Worm (Caenorhabditis elegans) whole organism, L1 larva: Measurements from ENCODE around the gene Y94H6A.2.

Experiments
- C16A3.4 ChIP-seq: fragments of 150-350 bp; optimal IDR thresholded peaks from 2 replicates; lab custom pipeline; 2014; ENCODE audit warnings: missing biosample characterization, missing genetic modification characterization
- ama-1 ChIP-seq: fragments of 150-350 bp; optimal IDR thresholded peaks from 2 replicates; lab custom pipeline; 2014
- blmp-1 ChIP-seq: fragments of 150-350 bp; optimal IDR thresholded peaks from 2 replicates; lab custom pipeline; 2014; ENCODE audit warnings: missing biosample characterization, missing genetic modification characterization
- ceh-8 ChIP-seq: fragments of 200-800 bp; sonication (Bioruptor generic); optimal IDR thresholded peaks from 2 replicates; lab custom pipeline; 2018; ENCODE audit warnings: mild to moderate bottlenecking, missing genetic modification characterization, moderate library complexity, missing compliant biosample characterization
- ceh-88 ChIP-seq: fragments of 200-800 bp; sonication (Bioruptor generic); IDR thresholded peaks from 2 replicates; pipeline ENCODE4 v1.3.6; 2022; ENCODE audit warnings: missing genetic modification characterization, missing compliant biosample characterization
- dpl-1 ChIP-seq, 3 experiments: fragments of 150-350 bp in 2 of 3; sonication (generic microtip) in 1 of 3; optimal IDR thresholded peaks; 2 replicates each; lab custom pipeline; 2014 to 2017; ENCODE audit warnings: missing biosample characterization in 3 of 3, missing genetic modification characterization in 3 of 3, missing genetic modification reagents in 3 of 3
- dsc-1 ChIP-seq: sonication (generic microtip); optimal IDR thresholded peaks from 2 replicates; lab custom pipeline; 2016; ENCODE audit warnings: mild to moderate bottlenecking, missing genetic modification characterization, missing compliant biosample characterization
- efl-1 ChIP-seq, 4 experiments: fragments of 150-350 bp; optimal IDR thresholded peaks in 3 of 4; peaks in 1 of 4; 1 replicate in 1 of 4; 2 replicates in 3 of 4; lab custom pipeline; 2014; ENCODE audit warnings: missing biosample characterization in 2 of 4, missing genetic modification characterization in 2 of 4, missing genetic modification reagents in 2 of 4
- egl-13 ChIP-seq: sonication (generic microtip); optimal IDR thresholded peaks from 2 replicates; lab custom pipeline; 2016; ENCODE audit warnings: missing genotype, missing genetic modification reagents, missing genetic modification characterization, missing compliant biosample characterization
- elt-3 ChIP-seq, 6 experiments: fragments of 150-350 bp in 1 of 6; sonication (generic microtip); optimal IDR thresholded peaks; 2 replicates each; lab custom pipeline; 2017 to 2018; ENCODE audit warnings: missing biosample characterization in 6 of 6, missing genetic modification characterization in 6 of 6, inconsistent platforms in 1 of 6
- fkh-8 ChIP-seq: sonication (generic microtip); optimal IDR thresholded peaks from 2 replicates; lab custom pipeline; 2016; ENCODE audit warnings: mild to moderate bottlenecking, missing genetic modification characterization, missing compliant biosample characterization
- hlh-4 ChIP-seq: sonication (generic microtip); optimal IDR thresholded peaks from 2 replicates; lab custom pipeline; 2016; ENCODE audit warnings: mild to moderate bottlenecking, missing genetic modification characterization, missing compliant biosample characterization
- jun-1 ChIP-seq: fragments of 150-350 bp; optimal IDR thresholded peaks from 2 replicates; lab custom pipeline; 2014; ENCODE audit warnings: missing biosample characterization, missing genetic modification reagents, missing genetic modification characterization
- lin-14 ChIP-seq: fragments of 200-800 bp; sonication (Bioruptor generic); optimal IDR thresholded peaks from 2 replicates; lab custom pipeline; 2018; ENCODE audit warnings: mild to moderate bottlenecking, missing genetic modification characterization, moderate library complexity, missing compliant biosample characterization
- lin-15B ChIP-seq: fragments of 150-350 bp; sonication (generic microtip); optimal IDR thresholded peaks from 3 replicates; lab custom pipeline; 2014; ENCODE audit warnings: missing biosample characterization, missing genetic modification characterization
- lin-35 ChIP-seq, 2 experiments: fragments of 150-350 bp; optimal IDR thresholded peaks; 2 replicates each; lab custom pipeline; 2014; ENCODE audit warnings: missing biosample characterization in 2 of 2, missing genetic modification characterization in 2 of 2, missing genetic modification reagents in 2 of 2
- lin-39 ChIP-seq: fragments of 150-350 bp; optimal IDR thresholded peaks from 2 replicates; lab custom pipeline; 2014; ENCODE audit warnings: missing biosample characterization, missing genetic modification reagents, missing genetic modification characterization
- lsy-2 ChIP-seq, 2 experiments: fragments of 150-350 bp; optimal IDR thresholded peaks; 2 replicates each; lab custom pipeline; 2014; ENCODE audit warnings: missing biosample characterization in 2 of 2, missing genetic modification characterization in 2 of 2
- mdl-1 ChIP-seq, 2 experiments: fragments of 150-350 bp; optimal IDR thresholded peaks; 2 replicates each; lab custom pipeline; 2014 to 2017; ENCODE audit warnings: missing biosample characterization in 2 of 2, missing genetic modification characterization in 2 of 2, inconsistent platforms in 1 of 2
- mef-2 ChIP-seq: fragments of 150-350 bp; optimal IDR thresholded peaks from 2 replicates; lab custom pipeline; 2014; ENCODE audit warnings: missing biosample characterization, missing genetic modification characterization
- mep-1 ChIP-seq: fragments of 150-350 bp; optimal IDR thresholded peaks from 2 replicates; lab custom pipeline; 2014; ENCODE audit warnings: missing biosample characterization, missing genetic modification characterization
- nhr-11 ChIP-seq: fragments of 150-350 bp; optimal IDR thresholded peaks from 2 replicates; lab custom pipeline; 2014; ENCODE audit warnings: missing biosample characterization, missing genetic modification characterization
- nhr-12 ChIP-seq: sonication (generic microtip); optimal IDR thresholded peaks from 2 replicates; lab custom pipeline; 2017; ENCODE audit warnings: missing biosample characterization, missing genetic modification characterization
- nhr-19 ChIP-seq: fragments of 200-800 bp; sonication (Bioruptor generic); conservative IDR thresholded peaks from 2 replicates; pipeline ENCODE4 v1.3.6; 2022; ENCODE audit warnings: missing genetic modification characterization, missing compliant biosample characterization
- nhr-20 ChIP-seq: sonication (generic microtip); optimal IDR thresholded peaks from 2 replicates; lab custom pipeline; 2016; ENCODE audit warnings: mild to moderate bottlenecking, missing genetic modification characterization, missing compliant biosample characterization
- nhr-237 ChIP-seq: fragments of 150-350 bp; optimal IDR thresholded peaks from 2 replicates; lab custom pipeline; 2014; ENCODE audit warnings: missing biosample characterization, missing genetic modification characterization
- nhr-28 ChIP-seq: fragments of 150-350 bp; optimal IDR thresholded peaks from 2 replicates; lab custom pipeline; 2014; ENCODE audit warnings: missing biosample characterization, missing genetic modification characterization
- nhr-47 ChIP-seq: sonication (generic microtip); optimal IDR thresholded peaks from 2 replicates; lab custom pipeline; 2016; ENCODE audit warnings: mild to moderate bottlenecking, missing genetic modification characterization, moderate library complexity, missing compliant biosample characterization
- nhr-71 ChIP-seq: sonication (generic microtip); optimal IDR thresholded peaks from 2 replicates; lab custom pipeline; 2016; ENCODE audit warnings: mild to moderate bottlenecking, missing genetic modification characterization, moderate library complexity, missing compliant biosample characterization
- nhr-85 ChIP-seq: sonication (generic microtip); peaks from one replicate; lab custom pipeline; 2016; ENCODE audit warnings: missing genetic modification characterization, inconsistent platforms, missing compliant biosample characterization
- nhr-90 ChIP-seq: sonication (generic microtip); optimal IDR thresholded peaks from 2 replicates; lab custom pipeline; 2016; ENCODE audit warnings: mild to moderate bottlenecking, missing genetic modification characterization, missing compliant biosample characterization; ENCODE audit not compliant: poor library complexity
- pag-3 ChIP-seq: sonication (generic microtip); optimal IDR thresholded peaks from 2 replicates; lab custom pipeline; 2017; ENCODE audit warnings: missing genetic modification characterization, mild to moderate bottlenecking, missing compliant biosample characterization, antibody characterized with exemption, borderline replicate concordance; ENCODE audit not compliant: insufficient read depth
- rnt-1 ChIP-seq: sonication (generic microtip); optimal IDR thresholded peaks from 2 replicates; lab custom pipeline; 2016; ENCODE audit warnings: mild to moderate bottlenecking, missing genetic modification characterization, moderate library complexity, missing compliant biosample characterization
- snpc-4 ChIP-seq: fragments of 150-350 bp; optimal IDR thresholded peaks from 2 replicates; lab custom pipeline; 2014; ENCODE audit warnings: missing biosample characterization, missing genetic modification characterization
- snu-23 ChIP-seq: sonication (generic microtip); optimal IDR thresholded peaks from 2 replicates; lab custom pipeline; 2016; ENCODE audit warnings: missing genetic modification characterization, missing compliant biosample characterization
- sup-37 ChIP-seq: fragments of 200-800 bp; sonication (Bioruptor generic); optimal IDR thresholded peaks from 2 replicates; lab custom pipeline; 2018; ENCODE audit warnings: mild to moderate bottlenecking, missing genetic modification characterization, missing compliant biosample characterization
- swsn-7 ChIP-seq: sonication (generic microtip); optimal IDR thresholded peaks from 2 replicates; lab custom pipeline; 2016; ENCODE audit warnings: missing genetic modification characterization, missing compliant biosample characterization
- tbx-2 ChIP-seq: sonication (generic microtip); optimal IDR thresholded peaks from 2 replicates; lab custom pipeline; 2016; ENCODE audit warnings: missing genetic modification characterization, missing compliant biosample characterization
- tlp-1 ChIP-seq: fragments of 150-350 bp; optimal IDR thresholded peaks from 2 replicates; lab custom pipeline; 2014; ENCODE audit warnings: missing biosample characterization, missing genetic modification characterization
- unc-62 ChIP-seq: fragments of 150-350 bp; optimal IDR thresholded peaks from 2 replicates; lab custom pipeline; 2014; ENCODE audit warnings: missing biosample characterization, missing genetic modification reagents, missing genetic modification characterization
- unc-98 ChIP-seq: fragments of 200-800 bp; sonication (Bioruptor generic); IDR thresholded peaks from 2 replicates; pipeline ENCODE4 v1.3.6; 2022; ENCODE audit warnings: missing genetic modification characterization, missing compliant biosample characterization
- vab-15 ChIP-seq: sonication (generic microtip); optimal IDR thresholded peaks from 2 replicates; lab custom pipeline; 2017; ENCODE audit warnings: missing genotype, mild to moderate bottlenecking, missing genetic modification characterization, missing compliant biosample characterization
- zag-1 ChIP-seq: fragments of 150-350 bp; optimal IDR thresholded peaks from 2 replicates; lab custom pipeline; 2014; ENCODE audit warnings: missing biosample characterization, missing genetic modification characterization
- ztf-11 ChIP-seq, 2 experiments: sonication (generic microtip); optimal IDR thresholded peaks; 2 replicates each; lab custom pipeline; 2016 to 2017; ENCODE audit warnings: missing genetic modification characterization in 2 of 2, missing biosample characterization in 1 of 2, missing compliant biosample characterization in 1 of 2
- ztf-4 ChIP-seq: fragments of 150-350 bp; optimal IDR thresholded peaks from 2 replicates; lab custom pipeline; 2014; ENCODE audit warnings: missing biosample characterization, missing genetic modification characterization

Y94H6A.2 gene

DNA sequence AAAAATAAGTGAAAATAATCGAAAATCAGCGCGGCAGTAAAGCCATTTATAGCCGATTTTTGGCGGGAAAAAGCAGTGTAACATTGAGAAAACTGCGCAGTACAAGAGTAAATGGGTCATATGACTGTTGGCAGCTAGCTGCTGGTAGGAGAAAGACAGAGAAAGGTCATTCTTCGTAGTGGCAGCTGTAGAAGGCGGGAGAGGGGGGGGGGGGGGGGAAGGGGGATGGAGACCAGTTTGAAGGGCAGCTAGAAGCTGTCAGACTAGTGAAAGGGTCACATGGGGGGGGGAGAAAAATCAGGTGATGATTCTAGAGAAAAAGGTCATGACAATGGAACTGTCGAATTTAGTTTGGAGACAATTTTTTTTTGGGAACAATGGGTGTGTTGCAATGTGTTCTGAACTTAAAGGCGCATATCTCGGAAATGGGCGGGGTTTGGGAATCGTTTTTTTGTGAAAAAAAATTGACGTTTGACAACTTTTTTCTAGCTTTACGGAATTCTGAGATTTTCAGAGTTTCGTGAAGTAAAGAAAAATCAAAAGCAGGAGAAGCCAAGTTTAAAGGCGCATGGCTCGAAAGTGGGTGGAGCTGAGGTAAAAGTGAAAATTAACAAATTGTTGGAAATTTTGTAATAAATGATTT, 42.2 kb downstream of the Y94H6A.2 start (continued):
- TF ChIP-seq nhr-85 (peak; percentile 94), dsc-1 (tag; lab: Kevin White, UChicago) (no peak), mep-1 (tag; lab: Kevin White, UChicago) (peak; percentile 28), unc-98 (GFP tag; lab: Robert Waterston, UW) (no peak), lin-14 (GFP tag; lab: Kevin White, UChicago) (peak; percentile 74)

DNA sequence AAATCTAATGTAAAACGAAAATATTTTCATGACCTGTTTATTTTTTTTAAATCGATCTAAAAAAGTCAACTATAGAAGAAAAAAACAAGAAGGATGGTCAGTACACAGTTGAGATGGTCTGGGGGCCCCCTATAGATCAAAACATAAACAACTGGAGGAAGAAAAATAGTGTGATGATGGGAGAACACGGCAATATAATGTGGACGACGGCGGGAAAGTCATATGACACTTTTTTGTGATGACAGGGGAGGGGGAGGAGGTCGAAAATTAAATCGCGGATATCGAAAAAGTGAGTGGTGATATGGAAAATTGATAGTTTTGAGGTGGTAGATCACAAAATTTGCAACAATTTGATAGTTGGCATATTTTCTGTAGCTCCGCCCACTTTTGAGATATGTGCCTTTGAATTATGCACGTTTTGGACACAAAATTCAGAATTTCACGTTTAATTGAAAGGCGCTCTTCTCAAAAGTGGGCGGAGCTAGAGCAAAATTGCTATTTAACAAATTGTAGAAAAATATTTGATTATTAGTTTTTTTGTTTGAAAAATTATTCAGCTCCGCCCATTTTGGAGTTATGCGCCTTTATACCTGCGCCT, 43.4 kb downstream of the Y94H6A.2 start:
- peak; percentile 57 for TF ChIP-seq nhr-20 (tag; lab: Kevin White, UChicago)
- TF ChIP-seq snu-23: peak; percentile 56
- TF ChIP-seq elt-3 (tag; optimal IDR thresholded peaks at IDR 0.05; lab: Kevin White, UChicago): peak in 2 of 6 experiments; percentile 23 to 64
- TF ChIP-seq ama-1 (lab: Kevin White, UChicago): peak; percentile 73
- peak in 1 of 2 experiments; percentile 17 for TF ChIP-seq lsy-2 (tag; optimal IDR thresholded peaks at IDR 0.05; lab: Kevin White, UChicago)
- TF ChIP-seq nhr-90 (tag; lab: Kevin White, UChicago): peak; percentile 30
- peak; percentile 8 for TF ChIP-seq sup-37 (GFP tag; lab: Kevin White, UChicago)
- no peak for TF ChIP-seq nhr-237
- peak in 1 of 2 experiments; percentile 25 for TF ChIP-seq mdl-1 (tag; optimal IDR thresholded peaks at IDR 0.05; lab: Kevin White, UChicago)
- peak in 1 of 2 experiments; percentile 39 for TF ChIP-seq lin-35 (GFP tag; optimal IDR thresholded peaks at IDR 0.05; lab: Kevin White, UChicago)
- TF ChIP-seq pag-3: peak; percentile 14
- TF ChIP-seq swsn-7 (tag; lab: Kevin White, UChicago): peak; percentile 19
- peak; percentile 75 for TF ChIP-seq mep-1 (tag; lab: Kevin White, UChicago)
- TF ChIP-seq nhr-71: peak; percentile 77
- TF ChIP-seq nhr-47 (tag; lab: Kevin White, UChicago): peak; percentile 42
- no peak for TF ChIP-seq egl-13 (tag; lab: Kevin White, UChicago)
- TF ChIP-seq dpl-1 (GFP tag; optimal IDR thresholded peaks at IDR 0.05; lab: Kevin White, UChicago): peak in 2 of 3 experiments; percentile 3 to 22
- TF ChIP-seq nhr-28 (tag; lab: Kevin White, UChicago): no peak
- peak; percentile 12 for TF ChIP-seq nhr-19 (GFP tag; lab: Robert Waterston, UW)
- no peak for TF ChIP-seq efl-1 (optimal IDR thresholded peaks at IDR 0.05; lab: Kevin White, UChicago)
- TF ChIP-seq efl-1 (GFP tag; optimal IDR thresholded peaks at IDR 0.05 in 1 of 2; lab: Kevin White, UChicago): peak; percentile 11 to 64
- no peak for TF ChIP-seq ztf-11 (tag; optimal IDR thresholded peaks at IDR 0.05; lab: Kevin White, UChicago)
- no peak for TF ChIP-seq mef-2 (tag; lab: Kevin White, UChicago)
- TF ChIP-seq tbx-2 (tag; lab: Kevin White, UChicago): peak; percentile 30
- peak; percentile 86 for TF ChIP-seq blmp-1 (tag; lab: Kevin White, UChicago)
- no peak for TF ChIP-seq lin-39 (tag; lab: Kevin White, UChicago)
- TF ChIP-seq lin-14 (GFP tag; lab: Kevin White, UChicago): peak; percentile 72
- no peak for TF ChIP-seq ceh-88 (GFP tag; lab: Robert Waterston, UW)
- TF ChIP-seq C16A3.4 (tag; lab: Kevin White, UChicago): peak; percentile 28
- peak; percentile 22 for TF ChIP-seq rnt-1 (tag; lab: Kevin White, UChicago)
- TF ChIP-seq nhr-85: peak; percentile 76

DNA sequence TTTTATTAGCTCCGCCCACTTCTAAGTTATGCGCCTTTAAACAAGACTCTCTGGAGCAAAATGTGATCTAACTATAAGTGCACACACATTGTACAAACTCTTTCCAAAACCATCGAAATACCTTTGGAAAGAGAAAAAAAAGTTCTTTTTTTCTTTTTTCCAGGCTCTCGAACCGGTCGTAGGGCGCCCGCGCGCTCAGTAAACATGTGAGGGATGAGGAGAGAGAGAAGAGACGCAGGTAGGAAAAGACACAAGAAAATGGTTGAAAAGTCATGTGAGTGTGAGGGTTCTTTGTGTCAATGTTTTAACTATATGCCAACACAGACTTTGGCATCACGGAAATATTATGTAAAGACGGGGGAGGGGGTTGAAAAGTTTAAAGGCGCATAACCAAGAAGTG, 44.4 kb downstream of the Y94H6A.2 start:
- peak; percentile 9 for TF ChIP-seq snpc-4 (tag; lab: Kevin White, UChicago)
- TF ChIP-seq fkh-8 (tag; lab: Kevin White, UChicago): peak; percentile 10
- TF ChIP-seq mep-1 (tag; lab: Kevin White, UChicago): peak; percentile 94
- TF ChIP-seq unc-62: no peak
- TF ChIP-seq swsn-7 (tag; lab: Kevin White, UChicago): peak; percentile 84
- TF ChIP-seq ztf-4 (tag; lab: Kevin White, UChicago): peak; percentile 70
- peak; percentile 94 for TF ChIP-seq lin-14 (GFP tag; lab: Kevin White, UChicago)
- TF ChIP-seq elt-3 (tag; optimal IDR thresholded peaks at IDR 0.05; lab: Kevin White, UChicago): peak in 2 of 6 experiments; percentile 55 to 56
- no peak for TF ChIP-seq ztf-11 (tag; optimal IDR thresholded peaks at IDR 0.05; lab: Kevin White, UChicago)
- TF ChIP-seq lin-15B (tag; lab: Kevin White, UChicago): no peak
- TF ChIP-seq nhr-12 (tag; lab: Kevin White, UChicago): no peak
- peak; percentile 93 for TF ChIP-seq snu-23
- no peak for TF ChIP-seq vab-15 (tag; lab: Kevin White, UChicago)
- TF ChIP-seq dsc-1 (tag; lab: Kevin White, UChicago): peak; percentile 28
- no peak for TF ChIP-seq tlp-1 (tag; lab: Kevin White, UChicago)
- no peak for TF ChIP-seq zag-1 (tag; lab: Kevin White, UChicago)
- TF ChIP-seq nhr-11: peak; percentile 35
- TF ChIP-seq jun-1 (tag; lab: Kevin White, UChicago): peak; percentile 76
- peak; percentile 48 for TF ChIP-seq ceh-8 (GFP tag; lab: Kevin White, UChicago)
- no peak for TF ChIP-seq hlh-4
- TF ChIP-seq nhr-47 (tag; lab: Kevin White, UChicago): peak; percentile 81
- TF ChIP-seq nhr-90 (tag; lab: Kevin White, UChicago): peak; percentile 86
- TF ChIP-seq ceh-88 (GFP tag; lab: Robert Waterston, UW): peak; percentile 63; the same call in 1 of the 2 replicates
- TF ChIP-seq lin-35 (GFP tag; optimal IDR thresholded peaks at IDR 0.05; lab: Kevin White, UChicago): peak; percentile 75 to 88
